Fruit fly (Drosophila melanogaster): ENCODE measurements around the gene spn-E.
A peak's percentile ranks its signal among the peaks of the same experiment; 100 is the strongest.

Gene spn-E

dm6 chr3R:15836864-15837824, at the start of gene spn-E, which contains the start of gene ND-23:
Gene spn-E (plus strand): TSS chr3R:15837419.
Gene ND-23 (minus strand): TSS chr3R:15837117.
- TF ChIP-seq Jra (GFP tag; optimal IDR thresholded peaks at IDR 0.05), result no peak
- no peak for TF ChIP-seq Rel (GFP tag; optimal IDR thresholded peaks at IDR 0.05)
- peak; percentile 97 for TF ChIP-seq Rel (tag; optimal IDR thresholded peaks at IDR 0.05)
- TF ChIP-seq woc (GFP tag; optimal IDR thresholded peaks at IDR 0.05), result no peak
- TF ChIP-seq jim (GFP tag; optimal IDR thresholded peaks at IDR 0.05), result no peak
- TF ChIP-seq tai (GFP tag; optimal IDR thresholded peaks at IDR 0.05), result no peak
- TF ChIP-seq psq (GFP tag; optimal IDR thresholded peaks at IDR 0.05), result peak; percentile 40
- TF ChIP-seq pan (optimal IDR thresholded peaks at IDR 0.05), result no peak
- no peak for TF ChIP-seq N (GFP tag; optimal IDR thresholded peaks at IDR 0.05)
- TF ChIP-seq usp (GFP tag; optimal IDR thresholded peaks at IDR 0.05), result no peak
- TF ChIP-seq foxo (GFP tag; optimal IDR thresholded peaks at IDR 0.05), result peak in 1 of 2 experiments; percentile 61
- peak; percentile 72 for TF ChIP-seq HLH106 (tag; optimal IDR thresholded peaks at IDR 0.05)
- TF ChIP-seq br (GFP tag; optimal IDR thresholded peaks at IDR 0.05), result no peak
- TF ChIP-seq GATAd (GFP tag; optimal IDR thresholded peaks at IDR 0.05), result no peak
- TF ChIP-seq rgr (GFP tag; optimal IDR thresholded peaks at IDR 0.05), result peak; percentile 30
- TF ChIP-seq dmrt93B (GFP tag; optimal IDR thresholded peaks at IDR 0.05), result peak; percentile 7
- TF ChIP-seq sage (GFP tag; optimal IDR thresholded peaks at IDR 0.05), result no peak
- TF ChIP-seq brk (GFP tag; optimal IDR thresholded peaks at IDR 0.05), result no peak
- TF ChIP-seq Vsx2 (GFP tag; optimal IDR thresholded peaks at IDR 0.05; ENCODE audit: partially characterized antibody), result no peak
- peak; percentile 54 for TF ChIP-seq OdsH (GFP tag; optimal IDR thresholded peaks at IDR 0.05)
- TF ChIP-seq Myc (optimal IDR thresholded peaks at IDR 0.05), result no peak
- TF ChIP-seq sv (GFP tag; optimal IDR thresholded peaks at IDR 0.05), result peak; percentile 18
- no peak for TF ChIP-seq dsf (GFP tag; optimal IDR thresholded peaks at IDR 0.05; ENCODE audit: borderline replicate concordance)
- no peak for TF ChIP-seq CrebA (GFP tag; optimal IDR thresholded peaks at IDR 0.05; ENCODE audit: borderline replicate concordance)
- TF ChIP-seq fru (GFP tag; optimal IDR thresholded peaks at IDR 0.05), result no peak
- no peak for TF ChIP-seq CG9705 (GFP tag; optimal IDR thresholded peaks at IDR 0.05)
- TF ChIP-seq Hnf4 (GFP tag; optimal IDR thresholded peaks at IDR 0.05), result no peak

- TF ChIP-seq Rel (GFP tag; optimal IDR thresholded peaks at IDR 0.05), result no peak
- no peak for TF ChIP-seq Rel (tag; optimal IDR thresholded peaks at IDR 0.05)
- TF ChIP-seq Hr83 (GFP tag; optimal IDR thresholded peaks at IDR 0.05; ENCODE audit: poor library complexity, severe bottlenecking), result no peak
- TF ChIP-seq h (GFP tag; optimal IDR thresholded peaks at IDR 0.05), result no peak
- no peak for TF ChIP-seq Dfd (GFP tag; optimal IDR thresholded peaks at IDR 0.05)
- TF ChIP-seq Dif (GFP tag; optimal IDR thresholded peaks at IDR 0.05; ENCODE audit: partially characterized antibody), result no peak
- no peak for TF ChIP-seq foxo (GFP tag; optimal IDR thresholded peaks at IDR 0.05)
- TF ChIP-seq br (GFP tag; optimal IDR thresholded peaks at IDR 0.05), result no peak
- TF ChIP-seq OdsH (GFP tag; optimal IDR thresholded peaks at IDR 0.05), result no peak
- TF ChIP-seq HLH106 (tag; optimal IDR thresholded peaks at IDR 0.05), result no peak
- TF ChIP-seq N (GFP tag; optimal IDR thresholded peaks at IDR 0.05), result no peak
- no peak for TF ChIP-seq ey (GFP tag; optimal IDR thresholded peaks at IDR 0.05)
- no peak for TF ChIP-seq usp (GFP tag; optimal IDR thresholded peaks at IDR 0.05)
- TF ChIP-seq Hnf4 (GFP tag; optimal IDR thresholded peaks at IDR 0.05), result no peak
Measured at dm6 chr3R:15788221-15788620, 49.0 kb upstream of the spn-E start, which contains the start of gene Uros2. Gene Uros2 (plus strand): TSS chr3R:15788521.

dm6 chr3R:15792427-15792826, 44.8 kb upstream of the spn-E start, which contains the start of gene Acyp2:
Gene Acyp2 (plus strand): TSS chr3R:15792688.
- peak; percentile 17 for TF ChIP-seq ey (GFP tag; optimal IDR thresholded peaks at IDR 0.05)
- TF ChIP-seq CG9705 (GFP tag; optimal IDR thresholded peaks at IDR 0.05), result peak; percentile 8
- TF ChIP-seq usp (GFP tag; optimal IDR thresholded peaks at IDR 0.05), result no peak
- peak; percentile 62 for TF ChIP-seq Jra (GFP tag; optimal IDR thresholded peaks at IDR 0.05)
- TF ChIP-seq HLH106 (tag; optimal IDR thresholded peaks at IDR 0.05), result peak; percentile 26
- TF ChIP-seq Hr83 (GFP tag; optimal IDR thresholded peaks at IDR 0.05; ENCODE audit: poor library complexity, severe bottlenecking), result peak; percentile 86
- no peak for TF ChIP-seq Abd-B (GFP tag; optimal IDR thresholded peaks at IDR 0.05)
- peak; percentile 44 for TF ChIP-seq jim (GFP tag; optimal IDR thresholded peaks at IDR 0.05)
- TF ChIP-seq foxo (GFP tag; optimal IDR thresholded peaks at IDR 0.05), result peak in 1 of 2 experiments; percentile 53
- peak; percentile 69 for TF ChIP-seq Hnf4 (GFP tag; optimal IDR thresholded peaks at IDR 0.05)
- TF ChIP-seq rgr (GFP tag; optimal IDR thresholded peaks at IDR 0.05), result peak; percentile 14
- peak; percentile 48 for TF ChIP-seq sv (GFP tag; optimal IDR thresholded peaks at IDR 0.05)
- TF ChIP-seq pan (optimal IDR thresholded peaks at IDR 0.05), result no peak
- no peak for TF ChIP-seq Vsx2 (GFP tag; optimal IDR thresholded peaks at IDR 0.05; ENCODE audit: partially characterized antibody)
